Fruit fly (Drosophila melanogaster): ENCODE measurements around the gene CG6999.

dm6 chrX:9077558-9077957 is 10.6 kb upstream of the CG6999 start:
- no peak for TF ChIP-seq fru (GFP tag; optimal IDR thresholded peaks at IDR 0.05)
- TF ChIP-seq Hr78 (GFP tag; optimal IDR thresholded peaks at IDR 0.05) = no peak
- TF ChIP-seq tai (GFP tag; optimal IDR thresholded peaks at IDR 0.05) = no peak
- TF ChIP-seq HLH106 (tag; optimal IDR thresholded peaks at IDR 0.05) = no peak
- TF ChIP-seq foxo (GFP tag; optimal IDR thresholded peaks at IDR 0.05) = no peak
- no peak for TF ChIP-seq dl (GFP tag; optimal IDR thresholded peaks at IDR 0.05; ENCODE audit: insufficient read depth in 1 of 2, partially characterized antibody in 2 of 2)

Data from whole organism, wandering third instar larva.